Fruit fly (Drosophila melanogaster) S2 (cell line): ENCODE measurements around the gene Tm1.

ENCODE experiments used
- CG8478 ChIP-seq: fragments of >200 bp; optimal IDR thresholded peaks from 2 replicates; lab custom pipeline; 2018
- CTCF ChIP-seq, 2 experiments: fragments of >200 bp; optimal IDR thresholded peaks; 2 replicates each; lab custom pipeline; 2018

dm6 chr3R:15309924-15310323, 31.9 kb downstream of the Tm1 start, which contains the start of gene Tm2:
- no peak for TF ChIP-seq CTCF (optimal IDR thresholded peaks at IDR 0.05; lab: Kevin White, UChicago)
- TF ChIP-seq CG8478 (lab: Kevin White, UChicago): no peak
